Worm (Caenorhabditis elegans) whole organism, L2 larva: ENCODE measurements around the gene F35C11.3.
A peak's percentile ranks its signal among the peaks of the same experiment; 100 is the strongest.

Experiments used
- C34F6.9 ChIP-seq: fragments of 150-350 bp; optimal IDR thresholded peaks from 2 replicates; lab custom pipeline; 2014; ENCODE audit warnings: missing biosample characterization, missing genetic modification characterization
- F13H6.1 ChIP-seq: sonication (generic microtip); optimal IDR thresholded peaks from 2 replicates; lab custom pipeline; 2016; ENCODE audit warnings: missing genetic modification characterization, missing compliant biosample characterization
- R02D3.7 ChIP-seq: fragments of 150-350 bp; optimal IDR thresholded peaks from 2 replicates; lab custom pipeline; 2014; ENCODE audit warnings: missing biosample characterization, missing genetic modification characterization
- Y55F3AM.14 ChIP-seq: fragments of 200-800 bp; sonication (Bioruptor generic); optimal IDR thresholded peaks from 2 replicates; lab custom pipeline; 2018; ENCODE audit warnings: mild to moderate bottlenecking, missing genetic modification characterization, missing compliant biosample characterization
- ZK546.5 ChIP-seq: sonication (generic microtip); optimal IDR thresholded peaks from 2 replicates; lab custom pipeline; 2017; ENCODE audit warnings: missing biosample characterization, missing genetic modification characterization
- alr-1 ChIP-seq: fragments of 150-350 bp; optimal IDR thresholded peaks from 2 replicates; lab custom pipeline; 2014; ENCODE audit warnings: missing biosample characterization, missing genetic modification characterization
- aly-2 ChIP-seq: fragments of 150-350 bp; optimal IDR thresholded peaks from 2 replicates; lab custom pipeline; 2014; ENCODE audit warnings: missing biosample characterization, missing genetic modification characterization
- ama-1 ChIP-seq: fragments of 150-350 bp; optimal IDR thresholded peaks from 2 replicates; lab custom pipeline; 2018; ENCODE audit warnings: inconsistent platforms
- blmp-1 ChIP-seq: sonication (generic microtip); optimal IDR thresholded peaks from 2 replicates; lab custom pipeline; 2017; ENCODE audit warnings: missing genetic modification characterization, mild to moderate bottlenecking, missing compliant biosample characterization, antibody characterized with exemption, moderate library complexity; ENCODE audit not compliant: insufficient read depth
- ceh-82 ChIP-seq: fragments of 150-350 bp; optimal IDR thresholded peaks from 2 replicates; lab custom pipeline; 2014; ENCODE audit warnings: missing biosample characterization, missing genetic modification characterization
- crh-2 ChIP-seq: sonication (generic microtip); optimal IDR thresholded peaks from 2 replicates; lab custom pipeline; 2017; ENCODE audit warnings: missing biosample characterization, missing genetic modification characterization
- dmd-4 ChIP-seq: sonication (generic microtip); optimal IDR thresholded peaks from 2 replicates; lab custom pipeline; 2017; ENCODE audit warnings: missing biosample characterization, missing genetic modification characterization
- egl-27 ChIP-seq: sonication (generic microtip); optimal IDR thresholded peaks from 3 replicates; lab custom pipeline; 2017; ENCODE audit warnings: missing biosample characterization, missing genetic modification reagents, missing genetic modification characterization
- elt-1 ChIP-seq: fragments of 150-350 bp; optimal IDR thresholded peaks from 2 replicates; lab custom pipeline; 2014; ENCODE audit warnings: missing biosample characterization, missing genetic modification characterization
- elt-3 ChIP-seq: sonication (generic microtip); optimal IDR thresholded peaks from 2 replicates; lab custom pipeline; 2017; ENCODE audit warnings: missing biosample characterization, missing genetic modification characterization
- fos-1 ChIP-seq: fragments of 150-350 bp; optimal IDR thresholded peaks from 2 replicates; lab custom pipeline; 2014; ENCODE audit warnings: missing biosample characterization, missing genetic modification characterization
- gmeb-1 ChIP-seq: fragments of 150-350 bp; optimal IDR thresholded peaks from 2 replicates; lab custom pipeline; 2014; ENCODE audit warnings: missing biosample characterization, missing genetic modification characterization
- lsy-2 ChIP-seq, 2 experiments: fragments of 150-350 bp in 1 of 2; sonication (generic microtip) in 1 of 2; optimal IDR thresholded peaks; 2 replicates each; lab custom pipeline; 2014 to 2017; ENCODE audit warnings: missing biosample characterization in 2 of 2, missing genetic modification characterization in 2 of 2
- mab-5 ChIP-seq: fragments of 150-350 bp; optimal IDR thresholded peaks from 2 replicates; lab custom pipeline; 2014; ENCODE audit warnings: missing biosample characterization, missing genetic modification characterization
- mbf-1 ChIP-seq: sonication (generic microtip); optimal IDR thresholded peaks from 2 replicates; lab custom pipeline; 2017; ENCODE audit warnings: missing biosample characterization, missing genetic modification characterization
- mdl-1 ChIP-seq, 2 experiments: fragments of 150-350 bp in 1 of 2; sonication (generic microtip) in 1 of 2; optimal IDR thresholded peaks; 2 replicates each; lab custom pipeline; 2017; ENCODE audit warnings: missing biosample characterization in 2 of 2, missing genetic modification characterization in 2 of 2
- nhr-10 ChIP-seq: sonication (generic microtip); optimal IDR thresholded peaks from 2 replicates; lab custom pipeline; 2017; ENCODE audit warnings: missing biosample characterization, missing genetic modification characterization
- nhr-11 ChIP-seq: fragments of 150-350 bp; optimal IDR thresholded peaks from 2 replicates; lab custom pipeline; 2014; ENCODE audit warnings: missing biosample characterization, missing genetic modification characterization
- nhr-12 ChIP-seq: fragments of 150-350 bp; optimal IDR thresholded peaks from 2 replicates; lab custom pipeline; 2014; ENCODE audit warnings: missing biosample characterization, missing genetic modification characterization
- nhr-129 ChIP-seq: fragments of 150-350 bp; optimal IDR thresholded peaks from 2 replicates; lab custom pipeline; 2014; ENCODE audit warnings: missing biosample characterization, missing genetic modification characterization
- nhr-21 ChIP-seq: fragments of 150-350 bp; optimal IDR thresholded peaks from 2 replicates; lab custom pipeline; 2014; ENCODE audit warnings: missing biosample characterization, missing genetic modification characterization
- nhr-23 ChIP-seq: fragments of 150-350 bp; optimal IDR thresholded peaks from 2 replicates; lab custom pipeline; 2014; ENCODE audit warnings: missing biosample characterization, missing genetic modification reagents, missing genetic modification characterization
- nhr-237 ChIP-seq: fragments of 150-350 bp; optimal IDR thresholded peaks from 2 replicates; lab custom pipeline; 2014; ENCODE audit warnings: missing biosample characterization, missing genetic modification characterization
- nhr-25 ChIP-seq: fragments of 150-350 bp; sonication (generic microtip); optimal IDR thresholded peaks from 3 replicates; lab custom pipeline; 2014; ENCODE audit warnings: missing biosample characterization, missing genetic modification characterization
- nhr-6 ChIP-seq: fragments of 150-350 bp; optimal IDR thresholded peaks from 2 replicates; lab custom pipeline; 2014; ENCODE audit warnings: missing biosample characterization, missing genetic modification characterization
- peb-1 ChIP-seq: fragments of 150-350 bp; optimal IDR thresholded peaks from 2 replicates; lab custom pipeline; 2014; ENCODE audit warnings: missing biosample characterization, missing genetic modification characterization
- sem-4 ChIP-seq: fragments of 150-350 bp; optimal IDR thresholded peaks from 2 replicates; lab custom pipeline; 2014; ENCODE audit warnings: missing biosample characterization, missing genetic modification reagents, missing genetic modification characterization
- skn-1 ChIP-seq: sonication (generic microtip); optimal IDR thresholded peaks from 2 replicates; lab custom pipeline; 2017; ENCODE audit warnings: missing biosample characterization, missing genetic modification characterization
- sma-3 ChIP-seq: sonication (generic microtip); optimal IDR thresholded peaks from 2 replicates; lab custom pipeline; 2016; ENCODE audit warnings: missing genetic modification reagents, missing genetic modification characterization, missing compliant biosample characterization
- snpc-4 ChIP-seq: fragments of 150-350 bp; optimal IDR thresholded peaks from 2 replicates; lab custom pipeline; 2014; ENCODE audit warnings: missing biosample characterization, missing genetic modification characterization
- unc-39 ChIP-seq: fragments of 150-350 bp; optimal IDR thresholded peaks from 2 replicates; lab custom pipeline; 2014; ENCODE audit warnings: missing biosample characterization, missing genetic modification characterization
- unc-55 ChIP-seq: fragments of 150-350 bp; sonication (generic microtip); optimal IDR thresholded peaks from 3 replicates; lab custom pipeline; 2014; ENCODE audit warnings: missing biosample characterization, missing genetic modification reagents, missing genetic modification characterization
- unc-62 ChIP-seq: fragments of 150-350 bp; optimal IDR thresholded peaks from 2 replicates; lab custom pipeline; 2014; ENCODE audit warnings: missing biosample characterization, missing genetic modification reagents, missing genetic modification characterization
- ztf-11 ChIP-seq: sonication (generic microtip); optimal IDR thresholded peaks from 2 replicates; lab custom pipeline; 2017; ENCODE audit warnings: missing biosample characterization, missing genetic modification characterization
- ztf-4 ChIP-seq: fragments of 150-350 bp; optimal IDR thresholded peaks from 2 replicates; lab custom pipeline; 2014; ENCODE audit warnings: missing biosample characterization, missing genetic modification characterization

F35C11.3 gene

ce11 chrII:8216922-8217321 is 29.7 kb upstream of the F35C11.3 start, which contains the start of gene ifg-1:
TSS of gene ifg-1 (plus strand) at chrII:8217222.
- no peak for TF ChIP-seq nhr-10 (tag; lab: Kevin White, UChicago)
- no peak for TF ChIP-seq dmd-4 (tag; lab: Kevin White, UChicago)
- TF ChIP-seq blmp-1 (tag; lab: Kevin White, UChicago) = no peak
- no peak for TF ChIP-seq crh-2 (tag; lab: Kevin White, UChicago)
- no peak for TF ChIP-seq aly-2

- no peak for TF ChIP-seq mdl-1 (tag; optimal IDR thresholded peaks at IDR 0.05; lab: Kevin White, UChicago)
- TF ChIP-seq elt-3 = no peak
- no peak for TF ChIP-seq nhr-25
- no peak for TF ChIP-seq nhr-10 (tag; lab: Kevin White, UChicago)
- no peak for TF ChIP-seq ztf-4
- no peak for TF ChIP-seq egl-27 (tag; lab: Kevin White, UChicago)
- no peak for TF ChIP-seq R02D3.7 (tag; lab: Kevin White, UChicago)
- TF ChIP-seq nhr-237 = no peak
- TF ChIP-seq aly-2 = no peak
- no peak for TF ChIP-seq ama-1
- no peak for TF ChIP-seq ceh-82 (tag; lab: Kevin White, UChicago)
- TF ChIP-seq unc-55 (GFP tag; lab: Kevin White, UChicago) = no peak
- TF ChIP-seq unc-62 (GFP tag; lab: Kevin White, UChicago) = no peak
Measured at ce11 chrII:8218266-8218665, 28.3 kb upstream of the F35C11.3 start.

- TF ChIP-seq egl-27 (tag; lab: Kevin White, UChicago) (no peak), nhr-12 (tag; lab: Kevin White, UChicago) (no peak), ceh-82 (tag; lab: Kevin White, UChicago) (no peak), sma-3 (no peak), nhr-23 (no peak), peb-1 (no peak), F13H6.1 (tag; lab: Kevin White, UChicago) (no peak), unc-55 (GFP tag; lab: Kevin White, UChicago) (no peak), nhr-6 (tag; lab: Kevin White, UChicago) (no peak), lsy-2 (tag; optimal IDR thresholded peaks at IDR 0.05; lab: Kevin White, UChicago) (no peak), blmp-1 (tag; lab: Kevin White, UChicago) (no peak), alr-1 (no peak), mab-5 (tag; lab: Kevin White, UChicago) (no peak), elt-1 (tag; lab: Kevin White, UChicago) (no peak), snpc-4 (tag; lab: Kevin White, UChicago) (no peak), dmd-4 (tag; lab: Kevin White, UChicago) (no peak), unc-39 (tag; lab: Kevin White, UChicago) (no peak), ama-1 (no peak), nhr-237 (no peak), ZK546.5 (tag; lab: Kevin White, UChicago) (no peak)
Measured at ce11 chrII:8220267-8220666, 26.3 kb upstream of the F35C11.3 start.

- TF ChIP-seq F13H6.1 (tag; lab: Kevin White, UChicago) (no peak), nhr-6 (tag; lab: Kevin White, UChicago) (no peak), unc-55 (GFP tag; lab: Kevin White, UChicago) (peak; percentile 28), dmd-4 (tag; lab: Kevin White, UChicago) (no peak), nhr-10 (tag; lab: Kevin White, UChicago) (no peak), sem-4 (tag; lab: Kevin White, UChicago) (peak; percentile 61), C34F6.9 (peak; percentile 46), nhr-21 (tag; lab: Kevin White, UChicago) (peak; percentile 43), skn-1 (tag; lab: Kevin White, UChicago) (no peak), snpc-4 (tag; lab: Kevin White, UChicago) (no peak), lsy-2 (tag; optimal IDR thresholded peaks at IDR 0.05; lab: Kevin White, UChicago) (peak in 1 of 2 experiments; percentile 32), nhr-12 (tag; lab: Kevin White, UChicago) (no peak), ceh-82 (tag; lab: Kevin White, UChicago) (no peak), crh-2 (tag; lab: Kevin White, UChicago) (no peak), egl-27 (tag; lab: Kevin White, UChicago) (no peak), mdl-1 (tag; optimal IDR thresholded peaks at IDR 0.05; lab: Kevin White, UChicago) (peak in 1 of 2 experiments; percentile 29), fos-1 (peak; percentile 35), blmp-1 (tag; lab: Kevin White, UChicago) (peak; percentile 10), nhr-25 (peak; percentile 86), sma-3 (peak; percentile 9), ztf-11 (tag; lab: Kevin White, UChicago) (no peak), gmeb-1 (no peak), mbf-1 (tag; lab: Kevin White, UChicago) (no peak), nhr-129 (peak; percentile 68), nhr-237 (no peak), Y55F3AM.14 (GFP tag; lab: Kevin White, UChicago) (no peak), nhr-11 (tag; lab: Kevin White, UChicago) (no peak)
Measured at ce11 chrII:8222309-8223065, 24.1 kb upstream of the F35C11.3 start, which contains the start of gene dab-1. TSS of gene dab-1 (plus strand) at chrII:8222386.
